Worm (Caenorhabditis elegans) whole organism, L1 larva: ENCODE data around the gene ZC412.5.
A peak's percentile ranks its signal among the peaks of the same experiment; 100 is the strongest.

Experiments used
- aly-2 ChIP-seq: fragments of 150-350 bp; optimal IDR thresholded peaks from 2 replicates; lab custom pipeline; 2014; ENCODE audit warnings: missing biosample characterization, missing genetic modification characterization
- ama-1 ChIP-seq: fragments of 150-350 bp; optimal IDR thresholded peaks from 2 replicates; lab custom pipeline; 2014
- ceh-82 ChIP-seq, 3 experiments: fragments of 150-350 bp in 1 of 3; sonication (generic microtip) in 2 of 3; optimal IDR thresholded peaks; 2 replicates each; lab custom pipeline; 2014 to 2017; ENCODE audit warnings: missing biosample characterization in 3 of 3, missing genetic modification characterization in 3 of 3
- ceh-88 ChIP-seq: fragments of 200-800 bp; sonication (Bioruptor generic); IDR thresholded peaks from 2 replicates; pipeline ENCODE4 v1.3.6; 2022; ENCODE audit warnings: missing genetic modification characterization, missing compliant biosample characterization
- ceh-90 ChIP-seq: sonication (generic microtip); optimal IDR thresholded peaks from 2 replicates; lab custom pipeline; 2016; ENCODE audit warnings: missing genetic modification characterization, missing compliant biosample characterization
- ces-1 ChIP-seq: fragments of 150-350 bp; optimal IDR thresholded peaks from 2 replicates; lab custom pipeline; 2014; ENCODE audit warnings: missing biosample characterization, missing genetic modification reagents, missing genetic modification characterization
- dsc-1 ChIP-seq: sonication (generic microtip); optimal IDR thresholded peaks from 2 replicates; lab custom pipeline; 2016; ENCODE audit warnings: mild to moderate bottlenecking, missing genetic modification characterization, missing compliant biosample characterization
- efl-1 ChIP-seq, 4 experiments: fragments of 150-350 bp; optimal IDR thresholded peaks in 3 of 4; peaks in 1 of 4; 1 replicate in 1 of 4; 2 replicates in 3 of 4; lab custom pipeline; 2014; ENCODE audit warnings: missing biosample characterization in 2 of 4, missing genetic modification characterization in 2 of 4, missing genetic modification reagents in 2 of 4
- efl-3 ChIP-seq: fragments of 200-800 bp; sonication (Bioruptor generic); optimal IDR thresholded peaks from 2 replicates; lab custom pipeline; 2018; ENCODE audit warnings: mild to moderate bottlenecking, missing genetic modification characterization, missing compliant biosample characterization
- egl-13 ChIP-seq: sonication (generic microtip); optimal IDR thresholded peaks from 2 replicates; lab custom pipeline; 2016; ENCODE audit warnings: missing genotype, missing genetic modification reagents, missing genetic modification characterization, missing compliant biosample characterization
- egl-27 ChIP-seq, 2 experiments: fragments of 150-350 bp in 1 of 2; sonication (generic microtip); optimal IDR thresholded peaks; 3 replicates each; lab custom pipeline; 2017 to 2018; ENCODE audit warnings: missing biosample characterization in 2 of 2, missing genetic modification characterization in 2 of 2, missing genetic modification reagents in 2 of 2
- elt-2 ChIP-seq: sonication (generic microtip); optimal IDR thresholded peaks from 2 replicates; lab custom pipeline; 2016; ENCODE audit warnings: missing genetic modification characterization, mild to moderate bottlenecking, inconsistent platforms, missing compliant biosample characterization, missing genetic modification reagents
- ets-5 ChIP-seq: fragments of 200-800 bp; sonication (Bioruptor generic); IDR thresholded peaks from 2 replicates; pipeline ENCODE4 v1.3.6; 2022; ENCODE audit warnings: missing genetic modification characterization, missing compliant biosample characterization
- fkh-10 ChIP-seq: sonication (generic microtip); optimal IDR thresholded peaks from 2 replicates; lab custom pipeline; 2017; ENCODE audit warnings: missing biosample characterization, missing genetic modification reagents, missing genetic modification characterization
- fkh-4 ChIP-seq: sonication (generic microtip); optimal IDR thresholded peaks from 2 replicates; lab custom pipeline; 2016; ENCODE audit warnings: missing compliant biosample characterization, missing genetic modification characterization, borderline replicate concordance
- fkh-8 ChIP-seq: sonication (generic microtip); optimal IDR thresholded peaks from 2 replicates; lab custom pipeline; 2016; ENCODE audit warnings: mild to moderate bottlenecking, missing genetic modification characterization, missing compliant biosample characterization
- hlh-17 ChIP-seq: fragments of 200-800 bp; sonication (Bioruptor generic); optimal IDR thresholded peaks from 2 replicates; lab custom pipeline; 2018; ENCODE audit warnings: missing genetic modification characterization, mild to moderate bottlenecking, missing compliant biosample characterization, moderate library complexity, borderline replicate concordance
- hpl-2 ChIP-seq: fragments of 150-350 bp; optimal IDR thresholded peaks from 2 replicates; lab custom pipeline; 2014; ENCODE audit warnings: missing biosample characterization, missing genetic modification reagents, missing genetic modification characterization
- irx-1 ChIP-seq: sonication (generic microtip); optimal IDR thresholded peaks from 2 replicates; lab custom pipeline; 2016; ENCODE audit warnings: missing genetic modification characterization, missing compliant biosample characterization
- jun-1 ChIP-seq: fragments of 150-350 bp; optimal IDR thresholded peaks from 2 replicates; lab custom pipeline; 2014; ENCODE audit warnings: missing biosample characterization, missing genetic modification reagents, missing genetic modification characterization
- lin-13 ChIP-seq: fragments of 150-350 bp; optimal IDR thresholded peaks from 2 replicates; lab custom pipeline; 2014; ENCODE audit warnings: missing biosample characterization, missing genetic modification reagents, missing genetic modification characterization
- lin-35 ChIP-seq, 2 experiments: fragments of 150-350 bp; optimal IDR thresholded peaks; 2 replicates each; lab custom pipeline; 2014; ENCODE audit warnings: missing biosample characterization in 2 of 2, missing genetic modification characterization in 2 of 2, missing genetic modification reagents in 2 of 2
- lsy-2 ChIP-seq, 2 experiments: fragments of 150-350 bp; optimal IDR thresholded peaks; 2 replicates each; lab custom pipeline; 2014; ENCODE audit warnings: missing biosample characterization in 2 of 2, missing genetic modification characterization in 2 of 2
- mab-9 ChIP-seq: fragments of 200-800 bp; sonication (Bioruptor generic); IDR thresholded peaks from 2 replicates; pipeline ENCODE4 v1.3.6; 2022; ENCODE audit warnings: missing genetic modification reagents, missing genetic modification characterization, missing compliant biosample characterization
- mdl-1 ChIP-seq, 2 experiments: fragments of 150-350 bp; optimal IDR thresholded peaks; 2 replicates each; lab custom pipeline; 2014 to 2017; ENCODE audit warnings: missing biosample characterization in 2 of 2, missing genetic modification characterization in 2 of 2, inconsistent platforms in 1 of 2
- mef-2 ChIP-seq: fragments of 150-350 bp; optimal IDR thresholded peaks from 2 replicates; lab custom pipeline; 2014; ENCODE audit warnings: missing biosample characterization, missing genetic modification characterization
- nhr-11 ChIP-seq: fragments of 150-350 bp; optimal IDR thresholded peaks from 2 replicates; lab custom pipeline; 2014; ENCODE audit warnings: missing biosample characterization, missing genetic modification characterization
- nhr-12 ChIP-seq: sonication (generic microtip); optimal IDR thresholded peaks from 2 replicates; lab custom pipeline; 2017; ENCODE audit warnings: missing biosample characterization, missing genetic modification characterization
- nhr-19 ChIP-seq: fragments of 200-800 bp; sonication (Bioruptor generic); conservative IDR thresholded peaks from 2 replicates; pipeline ENCODE4 v1.3.6; 2022; ENCODE audit warnings: missing genetic modification characterization, missing compliant biosample characterization
- nhr-237 ChIP-seq: fragments of 150-350 bp; optimal IDR thresholded peaks from 2 replicates; lab custom pipeline; 2014; ENCODE audit warnings: missing biosample characterization, missing genetic modification characterization
- nhr-28 ChIP-seq: fragments of 150-350 bp; optimal IDR thresholded peaks from 2 replicates; lab custom pipeline; 2014; ENCODE audit warnings: missing biosample characterization, missing genetic modification characterization
- nhr-47 ChIP-seq: sonication (generic microtip); optimal IDR thresholded peaks from 2 replicates; lab custom pipeline; 2016; ENCODE audit warnings: mild to moderate bottlenecking, missing genetic modification characterization, moderate library complexity, missing compliant biosample characterization
- nhr-71 ChIP-seq: sonication (generic microtip); optimal IDR thresholded peaks from 2 replicates; lab custom pipeline; 2016; ENCODE audit warnings: mild to moderate bottlenecking, missing genetic modification characterization, moderate library complexity, missing compliant biosample characterization
- nhr-76 ChIP-seq: sonication (generic microtip); optimal IDR thresholded peaks from 2 replicates; lab custom pipeline; 2017; ENCODE audit warnings: missing biosample characterization, missing genetic modification characterization
- nhr-77 ChIP-seq: fragments of 150-350 bp; optimal IDR thresholded peaks from 2 replicates; lab custom pipeline; 2014; ENCODE audit warnings: missing biosample characterization, missing genetic modification characterization
- nhr-84 ChIP-seq: sonication (generic microtip); optimal IDR thresholded peaks from 2 replicates; lab custom pipeline; 2017; ENCODE audit warnings: missing biosample characterization, missing genetic modification characterization
- nhr-90 ChIP-seq: sonication (generic microtip); optimal IDR thresholded peaks from 2 replicates; lab custom pipeline; 2016; ENCODE audit warnings: mild to moderate bottlenecking, missing genetic modification characterization, missing compliant biosample characterization; ENCODE audit not compliant: poor library complexity
- pag-3 ChIP-seq: sonication (generic microtip); optimal IDR thresholded peaks from 2 replicates; lab custom pipeline; 2017; ENCODE audit warnings: missing genetic modification characterization, mild to moderate bottlenecking, missing compliant biosample characterization, antibody characterized with exemption, borderline replicate concordance; ENCODE audit not compliant: insufficient read depth
- skn-1 ChIP-seq: fragments of 150-350 bp; optimal IDR thresholded peaks from 2 replicates; lab custom pipeline; 2014; ENCODE audit warnings: missing biosample characterization, missing genetic modification characterization
- snu-23 ChIP-seq: sonication (generic microtip); optimal IDR thresholded peaks from 2 replicates; lab custom pipeline; 2016; ENCODE audit warnings: missing genetic modification characterization, missing compliant biosample characterization
- sox-4 ChIP-seq: sonication (generic microtip); optimal IDR thresholded peaks from 2 replicates; lab custom pipeline; 2016; ENCODE audit warnings: missing genetic modification characterization, missing compliant biosample characterization
- sup-37 ChIP-seq: fragments of 200-800 bp; sonication (Bioruptor generic); optimal IDR thresholded peaks from 2 replicates; lab custom pipeline; 2018; ENCODE audit warnings: mild to moderate bottlenecking, missing genetic modification characterization, missing compliant biosample characterization
- swsn-7 ChIP-seq: sonication (generic microtip); optimal IDR thresholded peaks from 2 replicates; lab custom pipeline; 2016; ENCODE audit warnings: missing genetic modification characterization, missing compliant biosample characterization
- tlp-1 ChIP-seq: fragments of 150-350 bp; optimal IDR thresholded peaks from 2 replicates; lab custom pipeline; 2014; ENCODE audit warnings: missing biosample characterization, missing genetic modification characterization
- unc-130 ChIP-seq: fragments of 150-350 bp; optimal IDR thresholded peaks from 2 replicates; lab custom pipeline; 2017; ENCODE audit warnings: missing biosample characterization, missing genetic modification characterization, inconsistent platforms
- unc-62 ChIP-seq: fragments of 150-350 bp; optimal IDR thresholded peaks from 2 replicates; lab custom pipeline; 2014; ENCODE audit warnings: missing biosample characterization, missing genetic modification reagents, missing genetic modification characterization
- unc-86 ChIP-seq: sonication (generic microtip); optimal IDR thresholded peaks from 2 replicates; lab custom pipeline; 2016; ENCODE audit warnings: missing genetic modification characterization, missing compliant biosample characterization
- vab-15 ChIP-seq: sonication (generic microtip); optimal IDR thresholded peaks from 2 replicates; lab custom pipeline; 2017; ENCODE audit warnings: missing genotype, mild to moderate bottlenecking, missing genetic modification characterization, missing compliant biosample characterization
- zag-1 ChIP-seq: fragments of 150-350 bp; optimal IDR thresholded peaks from 2 replicates; lab custom pipeline; 2014; ENCODE audit warnings: missing biosample characterization, missing genetic modification characterization
- zip-4 ChIP-seq: fragments of 200-800 bp; sonication (Bioruptor generic); optimal IDR thresholded peaks from 2 replicates; lab custom pipeline; 2018; ENCODE audit warnings: mild to moderate bottlenecking, missing genetic modification characterization, moderate library complexity, missing compliant biosample characterization
- ztf-4 ChIP-seq: fragments of 150-350 bp; optimal IDR thresholded peaks from 2 replicates; lab custom pipeline; 2014; ENCODE audit warnings: missing biosample characterization, missing genetic modification characterization

Gene ZC412.5

ce11 chrV:14851972-14852371, 23.3 kb downstream of the ZC412.5 start:
- TF ChIP-seq skn-1: no peak
- no peak for TF ChIP-seq mef-2 (tag; lab: Kevin White, UChicago)
- TF ChIP-seq ceh-90 (tag; lab: Kevin White, UChicago): no peak
- no peak for TF ChIP-seq snu-23
- no peak for TF ChIP-seq egl-13
- no peak for TF ChIP-seq mab-9 (GFP tag; lab: Robert Waterston, UW)
- no peak for TF ChIP-seq egl-27 (tag; optimal IDR thresholded peaks at IDR 0.05; lab: Kevin White, UChicago)
- no peak for TF ChIP-seq nhr-47
- TF ChIP-seq dsc-1 (tag; lab: Kevin White, UChicago): no peak
- no peak for TF ChIP-seq nhr-11 (tag; lab: Kevin White, UChicago)
- peak; percentile 32 for TF ChIP-seq elt-2 (tag; lab: Kevin White, UChicago)
- TF ChIP-seq fkh-4 (tag; lab: Kevin White, UChicago): no peak
- no peak for TF ChIP-seq ceh-88 (GFP tag; lab: Robert Waterston, UW)
- TF ChIP-seq efl-1 (optimal IDR thresholded peaks at IDR 0.05; lab: Kevin White, UChicago): no peak
- TF ChIP-seq efl-1 (GFP tag; optimal IDR thresholded peaks at IDR 0.05 in 1 of 2; lab: Kevin White, UChicago): no peak
- TF ChIP-seq lin-35 (GFP tag; optimal IDR thresholded peaks at IDR 0.05; lab: Kevin White, UChicago): peak in 1 of 2 experiments; percentile 19
- TF ChIP-seq ets-5: no peak
- no peak for TF ChIP-seq nhr-28 (tag; lab: Kevin White, UChicago)
- no peak for TF ChIP-seq aly-2 (tag; lab: Kevin White, UChicago)

- TF ChIP-seq tlp-1: no peak
- no peak for TF ChIP-seq lin-13
- peak; percentile 44 for TF ChIP-seq zag-1 (tag; lab: Kevin White, UChicago)
- no peak for TF ChIP-seq ets-5
- no peak for TF ChIP-seq egl-27 (tag; optimal IDR thresholded peaks at IDR 0.05; lab: Kevin White, UChicago)
- TF ChIP-seq lin-35 (GFP tag; optimal IDR thresholded peaks at IDR 0.05; lab: Kevin White, UChicago): peak in 1 of 2 experiments; percentile 40
- TF ChIP-seq nhr-12 (tag; lab: Kevin White, UChicago): no peak
- no peak for TF ChIP-seq efl-3 (GFP tag; lab: Kevin White, UChicago)
- no peak for TF ChIP-seq unc-130
- TF ChIP-seq pag-3 (tag; lab: Kevin White, UChicago): no peak
- peak; percentile 45 for TF ChIP-seq nhr-47
- TF ChIP-seq elt-2 (tag; lab: Kevin White, UChicago): no peak
- no peak for TF ChIP-seq nhr-237
- TF ChIP-seq fkh-10: no peak
- TF ChIP-seq nhr-84 (tag; lab: Kevin White, UChicago): no peak
- TF ChIP-seq nhr-76: no peak
- TF ChIP-seq nhr-71 (tag; lab: Kevin White, UChicago): peak; percentile 45
- TF ChIP-seq sup-37 (GFP tag; lab: Kevin White, UChicago): no peak
- TF ChIP-seq hpl-2 (GFP tag; lab: Kevin White, UChicago): no peak
- TF ChIP-seq vab-15 (tag; lab: Kevin White, UChicago): no peak
- TF ChIP-seq swsn-7 (tag; lab: Kevin White, UChicago): peak; percentile 1
- TF ChIP-seq lsy-2 (tag; optimal IDR thresholded peaks at IDR 0.05; lab: Kevin White, UChicago): peak in 1 of 2 experiments; percentile 12
- TF ChIP-seq ztf-4 (tag; lab: Kevin White, UChicago): no peak
- TF ChIP-seq jun-1 (tag; lab: Kevin White, UChicago): no peak
- no peak for TF ChIP-seq irx-1 (tag; lab: Kevin White, UChicago)
- no peak for TF ChIP-seq ceh-88 (GFP tag; lab: Robert Waterston, UW)
- no peak for TF ChIP-seq ceh-90 (tag; lab: Kevin White, UChicago)
- TF ChIP-seq sox-4 (tag; lab: Kevin White, UChicago): no peak
- no peak for TF ChIP-seq nhr-90 (tag; lab: Kevin White, UChicago)
- no peak for TF ChIP-seq snu-23
- no peak for TF ChIP-seq nhr-77 (tag; lab: Kevin White, UChicago)
- peak; percentile 37 for TF ChIP-seq fkh-8 (tag; lab: Kevin White, UChicago)
- no peak for TF ChIP-seq zip-4 (GFP tag; lab: Kevin White, UChicago)
- peak; percentile 2 for TF ChIP-seq unc-86
- no peak for TF ChIP-seq nhr-19 (GFP tag; lab: Robert Waterston, UW)
- TF ChIP-seq mdl-1 (tag; optimal IDR thresholded peaks at IDR 0.05; lab: Kevin White, UChicago): no peak
- no peak for TF ChIP-seq ces-1
- TF ChIP-seq unc-62 (GFP tag; lab: Kevin White, UChicago): no peak
- TF ChIP-seq ama-1: no peak
- TF ChIP-seq dsc-1 (tag; lab: Kevin White, UChicago): no peak
- TF ChIP-seq ceh-82 (tag; optimal IDR thresholded peaks at IDR 0.05; lab: Kevin White, UChicago): peak in 2 of 3 experiments; percentile 12 to 45
- no peak for TF ChIP-seq hlh-17 (GFP tag; lab: Kevin White, UChicago)
Observed at ce11 chrV:14851206-14851605, 24.1 kb downstream of the ZC412.5 start.
